Worm (Caenorhabditis elegans) whole organism, early embryonic: Measurements from ENCODE around the gene srj-45.

ENCODE experiments used
- B0310.2 ChIP-seq: sonication (generic microtip); optimal IDR thresholded peaks from 2 replicates; lab custom pipeline; 2016; ENCODE audit warnings: mild to moderate bottlenecking, missing genetic modification characterization, missing compliant biosample characterization
- F13C5.2 ChIP-seq: sonication (generic microtip); optimal IDR thresholded peaks from 2 replicates; lab custom pipeline; 2017; ENCODE audit warnings: mild to moderate bottlenecking, missing genetic modification characterization, inconsistent platforms, missing compliant biosample characterization
- aly-1 ChIP-seq: sonication (generic microtip); optimal IDR thresholded peaks from 2 replicates; lab custom pipeline; 2016; ENCODE audit warnings: missing genetic modification characterization, missing compliant biosample characterization
- ama-1 ChIP-seq: fragments of 150-350 bp; optimal IDR thresholded peaks from 2 replicates; lab custom pipeline; 2014
- ceh-13 ChIP-seq: fragments of 200-800 bp; sonication (Bioruptor generic); optimal IDR thresholded peaks from 2 replicates; lab custom pipeline; 2018; ENCODE audit warnings: mild to moderate bottlenecking, missing genetic modification characterization, missing compliant biosample characterization
- ceh-36 ChIP-seq: sonication (generic microtip); optimal IDR thresholded peaks from 2 replicates; lab custom pipeline; 2016; ENCODE audit warnings: missing genetic modification characterization, inconsistent platforms, missing compliant biosample characterization
- ets-7 ChIP-seq: sonication (generic microtip); optimal IDR thresholded peaks from 2 replicates; lab custom pipeline; 2016; ENCODE audit warnings: missing genotype, missing genetic modification characterization, missing compliant biosample characterization
- flt-1 ChIP-seq: fragments of 200-800 bp; sonication (Bioruptor generic); IDR thresholded peaks from 2 replicates; pipeline ENCODE4 v1.3.6; 2022; ENCODE audit warnings: missing genetic modification characterization, missing compliant biosample characterization
- hmbx-1 ChIP-seq: sonication (generic microtip); optimal IDR thresholded peaks from 2 replicates; lab custom pipeline; 2016; ENCODE audit warnings: mild to moderate bottlenecking, missing genetic modification characterization, missing compliant biosample characterization
- hmg-4 ChIP-seq: fragments of 200-800 bp; sonication (Bioruptor generic); optimal IDR thresholded peaks from 2 replicates; lab custom pipeline; 2018; ENCODE audit warnings: mild to moderate bottlenecking, missing genetic modification characterization, missing compliant biosample characterization
- hnd-1 ChIP-seq: sonication (generic microtip); optimal IDR thresholded peaks from 2 replicates; lab custom pipeline; 2016; ENCODE audit warnings: missing genetic modification characterization, missing compliant biosample characterization
- pes-1 ChIP-seq: fragments of 200-800 bp; sonication (Bioruptor generic); IDR thresholded peaks from 2 replicates; pipeline ENCODE4 v1.3.6; 2022; ENCODE audit warnings: missing genetic modification reagents, missing genetic modification characterization, missing compliant biosample characterization
- scrt-1 ChIP-seq: fragments of 200-800 bp; sonication (Bioruptor generic); IDR thresholded peaks from 2 replicates; pipeline ENCODE4 v1.3.6; 2022; ENCODE audit warnings: missing genetic modification characterization, missing compliant biosample characterization
- sea-1 ChIP-seq: fragments of 200-800 bp; sonication (Bioruptor generic); conservative IDR thresholded peaks from 2 replicates; pipeline ENCODE4 v1.3.6; 2022; ENCODE audit warnings: missing genetic modification characterization, missing compliant biosample characterization
- tbx-11 ChIP-seq: fragments of 200-800 bp; sonication (Bioruptor generic); IDR thresholded peaks from 2 replicates; pipeline ENCODE4 v1.3.6; 2022; ENCODE audit warnings: missing genetic modification characterization, missing compliant biosample characterization
- tbx-37 ChIP-seq: fragments of 200-800 bp; sonication (Bioruptor generic); conservative IDR thresholded peaks from 2 replicates; pipeline ENCODE4 v1.3.6; 2022; ENCODE audit warnings: missing genetic modification reagents, missing genetic modification characterization, missing compliant biosample characterization
- tra-4 ChIP-seq: sonication (generic microtip); optimal IDR thresholded peaks from 2 replicates; lab custom pipeline; 2017; ENCODE audit warnings: missing genetic modification characterization, missing compliant biosample characterization

Gene srj-45

ce11 chrV:2801955-2802354, 34.4 kb downstream of the srj-45 start:
- TF ChIP-seq ceh-36: no peak

ce11 chrV:2800676-2801075, 35.7 kb downstream of the srj-45 start:
- TF ChIP-seq aly-1 (tag; lab: Kevin White, UChicago): no peak
- TF ChIP-seq tbx-37 (GFP tag; lab: Robert Waterston, UW): no peak
- no peak for TF ChIP-seq tbx-11 (GFP tag; lab: Robert Waterston, UW)

DNA sequence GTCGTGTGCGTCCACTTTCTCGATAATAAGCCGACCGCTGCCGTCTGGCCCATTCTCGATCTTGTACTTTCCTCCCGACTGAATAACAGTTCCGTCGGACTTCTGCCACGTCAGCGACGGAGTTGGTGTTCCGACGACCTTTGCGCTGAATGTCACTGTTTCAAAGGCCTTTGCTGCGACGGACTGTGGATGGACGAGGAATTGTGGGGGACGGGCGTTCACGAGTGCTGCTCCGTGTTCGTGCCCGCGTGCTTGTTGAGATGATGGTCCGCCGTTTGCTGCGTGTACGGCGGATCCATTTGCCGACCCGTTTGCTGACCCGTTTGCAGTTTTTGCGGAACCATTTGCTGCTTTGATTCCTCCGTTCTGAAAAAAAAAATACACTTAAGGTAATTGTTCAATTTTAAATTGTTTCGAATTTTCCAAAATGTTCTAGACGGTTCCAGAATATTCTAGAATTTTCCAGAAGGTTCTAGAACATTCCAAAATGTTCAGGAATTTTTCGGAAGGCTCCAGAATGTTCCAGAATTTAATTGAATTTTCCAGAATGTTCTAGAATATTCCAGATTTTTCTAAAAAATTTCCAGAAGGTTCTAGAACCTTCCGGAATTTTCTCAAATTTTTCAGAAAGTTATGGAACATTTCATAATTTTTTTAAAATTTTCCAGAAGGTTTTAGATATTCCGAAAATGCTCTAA, 37.1 kb downstream of the srj-45 start:
- no peak for TF ChIP-seq ama-1 (lab: Kevin White, UChicago)
- TF ChIP-seq tbx-37 (GFP tag; lab: Robert Waterston, UW): no peak
- no peak for TF ChIP-seq hmg-4 (GFP tag; lab: Kevin White, UChicago)
- no peak for TF ChIP-seq ceh-13 (GFP tag; lab: Kevin White, UChicago)

DNA sequence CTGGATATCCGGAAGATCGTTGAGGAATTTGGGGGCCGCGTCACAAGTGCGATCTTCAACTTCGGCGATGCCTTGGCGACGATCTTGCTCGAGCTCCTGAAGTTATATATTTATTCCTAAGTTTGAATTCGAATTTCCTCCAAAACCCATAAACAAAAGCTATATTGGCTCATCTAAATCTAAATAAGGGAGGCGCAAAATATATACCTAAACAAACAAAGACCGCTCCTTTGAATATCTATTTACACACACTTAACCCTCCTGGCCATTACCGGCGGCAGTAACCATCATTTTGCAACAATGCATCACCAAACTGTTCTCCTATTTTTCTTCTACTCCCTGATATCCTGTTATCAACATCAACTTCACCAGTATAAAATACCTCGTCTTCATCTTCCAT, 40.4 kb downstream of the srj-45 start, which contains the start of gene F54E2.2:
TSS of gene F54E2.2 (plus strand) at position 301 of the 400 bp plus-strand sequence.
- TF ChIP-seq F13C5.2 (tag; lab: Kevin White, UChicago) (no peak), scrt-1 (GFP tag; lab: Robert Waterston, UW) (no peak), flt-1 (GFP tag; lab: Robert Waterston, UW) (no peak), hnd-1 (tag; lab: Kevin White, UChicago) (no peak), hmg-4 (GFP tag; lab: Kevin White, UChicago) (no peak), sea-1 (GFP tag; lab: Robert Waterston, UW) (no peak), aly-1 (tag; lab: Kevin White, UChicago) (no peak), tbx-37 (GFP tag; lab: Robert Waterston, UW) (no peak), ceh-13 (GFP tag; lab: Kevin White, UChicago) (no peak), ceh-36 (no peak), pes-1 (GFP tag; lab: Robert Waterston, UW) (no peak), ama-1 (lab: Kevin White, UChicago) (no peak), hmbx-1 (tag; lab: Kevin White, UChicago) (no peak), B0310.2 (no peak), ets-7 (tag; lab: Kevin White, UChicago) (no peak), tbx-11 (GFP tag; lab: Robert Waterston, UW) (no peak)

DNA sequence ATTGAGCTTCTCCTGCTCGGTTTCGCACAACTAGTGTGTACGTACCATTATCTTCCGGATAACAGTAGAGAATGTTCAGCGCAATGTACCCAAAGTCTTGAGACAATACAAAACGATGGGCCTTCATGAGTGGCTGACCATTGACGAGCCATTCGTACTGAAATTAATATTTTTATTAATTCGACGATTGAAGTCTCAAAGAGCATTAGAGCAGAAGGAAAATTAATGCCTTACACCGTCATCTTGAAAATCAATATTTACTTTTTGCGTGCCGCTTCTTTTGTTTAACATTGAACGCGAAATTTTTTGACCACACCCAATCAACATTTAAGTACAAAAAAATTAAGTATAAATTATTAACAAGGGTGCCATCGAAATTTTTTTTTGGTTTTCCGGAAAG, 43.4 kb downstream of the srj-45 start:
- TF ChIP-seq pes-1 (GFP tag; lab: Robert Waterston, UW) (no peak), hmg-4 (GFP tag; lab: Kevin White, UChicago) (no peak), F13C5.2 (tag; lab: Kevin White, UChicago) (no peak), B0310.2 (no peak), tbx-37 (GFP tag; lab: Robert Waterston, UW) (no peak), sea-1 (GFP tag; lab: Robert Waterston, UW) (no peak), ceh-13 (GFP tag; lab: Kevin White, UChicago) (no peak), scrt-1 (GFP tag; lab: Robert Waterston, UW) (no peak), hnd-1 (tag; lab: Kevin White, UChicago) (no peak), tra-4 (tag; lab: Kevin White, UChicago) (no peak), tbx-11 (GFP tag; lab: Robert Waterston, UW) (no peak)
